Fruit fly (Drosophila melanogaster) whole organism, embryonic: ENCODE results near the gene Cyt-b5-r.

Experiments used
- B-H2 ChIP-seq: fragments of 200-800 bp; sonication (Bioruptor generic); optimal IDR thresholded peaks from 2 replicates; lab custom pipeline; 2018; ENCODE audit warnings: missing biosample characterization, mild to moderate bottlenecking, missing genetic modification characterization
- CG11560 ChIP-seq: fragments of 200-800 bp; sonication (Bioruptor generic); IDR thresholded peaks from 3 replicates; pipeline ENCODE4 v1.3.6; 2022; ENCODE audit warnings: missing biosample characterization, missing genetic modification characterization
- CG11695 ChIP-seq: fragments of 200-800 bp; sonication (Bioruptor generic); IDR thresholded peaks from 3 replicates; pipeline ENCODE4 v1.3.6; 2022; ENCODE audit warnings: missing biosample characterization, missing genetic modification characterization
- CG12236 ChIP-seq: fragments of 200-800 bp; sonication (Bioruptor generic); optimal IDR thresholded peaks from 2 replicates; lab custom pipeline; 2016; ENCODE audit warnings: missing biosample characterization, missing genetic modification characterization
- CG1233 ChIP-seq: fragments of 200-800 bp; sonication (Bioruptor generic); optimal IDR thresholded peaks from 4 replicates; lab custom pipeline; 2018; ENCODE audit warnings: missing biosample characterization, mild to moderate bottlenecking, missing genetic modification characterization
- CG15479 ChIP-seq: fragments of 200-800 bp; sonication (Bioruptor generic); optimal IDR thresholded peaks from 3 replicates; lab custom pipeline; 2019; ENCODE audit warnings: missing biosample characterization, mild to moderate bottlenecking, missing genetic modification characterization, moderate library complexity
- CG2678 ChIP-seq: fragments of 200-800 bp; sonication (Bioruptor generic); optimal IDR thresholded peaks from 3 replicates; lab custom pipeline; 2019; ENCODE audit warnings: missing biosample characterization, mild to moderate bottlenecking, missing genetic modification characterization, moderate library complexity
- CG32767 ChIP-seq: fragments of 200-800 bp; sonication (Bioruptor generic); IDR thresholded peaks from 2 replicates; pipeline ENCODE4 v1.3.6; 2022; ENCODE audit warnings: missing biosample characterization, missing genetic modification characterization
- CG3281 ChIP-seq: fragments of 200-800 bp; sonication (Bioruptor generic); optimal IDR thresholded peaks from 3 replicates; lab custom pipeline; 2017; ENCODE audit warnings: missing biosample characterization, mild to moderate bottlenecking, missing genetic modification characterization
- CG33213 ChIP-seq: fragments of 200-800 bp; sonication (Bioruptor generic); optimal IDR thresholded peaks from 3 replicates; lab custom pipeline; 2016; ENCODE audit warnings: missing biosample characterization, missing genetic modification characterization
- CG3726 ChIP-seq: fragments of 200-800 bp; sonication (Bioruptor generic); IDR thresholded peaks from 3 replicates; pipeline ENCODE4, ENCODE4 v1.3.6; 2022; ENCODE audit warnings: missing biosample characterization, missing genetic modification characterization
- CG5245 ChIP-seq: fragments of 200-800 bp; sonication (Bioruptor generic); optimal IDR thresholded peaks from 3 replicates; lab custom pipeline; 2016; ENCODE audit warnings: missing biosample characterization, missing genetic modification characterization
- CG6254 ChIP-seq: fragments of 200-800 bp; sonication (Bioruptor generic); optimal IDR thresholded peaks from 3 replicates; lab custom pipeline; 2017; ENCODE audit warnings: mild to moderate bottlenecking, missing biosample characterization, missing genetic modification reagents, missing genetic modification characterization
- CG6683 ChIP-seq: fragments of 200-800 bp; sonication (Bioruptor generic); optimal IDR thresholded peaks from 2 replicates; lab custom pipeline; 2017; ENCODE audit warnings: missing biosample characterization, mild to moderate bottlenecking, missing genetic modification characterization, missing genetic modification reagents
- CG6791 ChIP-seq: fragments of 200-800 bp; sonication (Bioruptor generic); IDR thresholded peaks from 3 replicates; pipeline ENCODE4 v1.3.6; 2022; ENCODE audit warnings: missing biosample characterization, missing genetic modification characterization; ENCODE audit not compliant: partially characterized antibody
- CG8290 ChIP-seq, 3 experiments: fragments of 200-800 bp; sonication (Bioruptor generic); optimal IDR thresholded peaks; 2 replicates each; lab custom pipeline; 2016 to 2019; ENCODE audit warnings: missing biosample characterization in 3 of 3, missing genetic modification characterization in 3 of 3, mild to moderate bottlenecking in 2 of 3, moderate library complexity in 1 of 3
- CG8359 ChIP-seq: fragments of 200-800 bp; sonication (Bioruptor generic); optimal IDR thresholded peaks from 2 replicates; lab custom pipeline; 2017; ENCODE audit warnings: missing biosample characterization, mild to moderate bottlenecking, missing genetic modification characterization, borderline replicate concordance
- CG8388 ChIP-seq: fragments of 200-800 bp; sonication (Bioruptor generic); optimal IDR thresholded peaks from 2 replicates; lab custom pipeline; 2019; ENCODE audit warnings: missing biosample characterization, mild to moderate bottlenecking, missing genetic modification characterization, moderate library complexity
- CG9817 ChIP-seq: fragments of 200-800 bp; sonication (Bioruptor generic); optimal IDR thresholded peaks from 2 replicates; lab custom pipeline; 2018; ENCODE audit warnings: missing biosample characterization, mild to moderate bottlenecking, missing genetic modification characterization, moderate library complexity
- CG9932 ChIP-seq: fragments of 200-800 bp; sonication (Bioruptor generic); IDR thresholded peaks from 2 replicates; pipeline ENCODE4 v1.3.6; 2022; ENCODE audit warnings: missing biosample characterization, missing genetic modification characterization
- D ChIP-seq, 2 experiments: fragments of 200-800 bp in 1 of 2; fragments of >200 bp in 1 of 2; sonication (Bioruptor generic) in 1 of 2; optimal IDR thresholded peaks; 2 replicates in 1 of 2; 3 replicates in 1 of 2; lab custom pipeline; 2017; ENCODE audit warnings: mild to moderate bottlenecking in 1 of 2, missing biosample characterization in 1 of 2, missing genetic modification characterization in 1 of 2, missing genetic modification reagents in 1 of 2
- D19A ChIP-seq: fragments of 200-800 bp; optimal IDR thresholded peaks from 3 replicates; lab custom pipeline; 2019; ENCODE audit warnings: missing biosample characterization, mild to moderate bottlenecking, missing genetic modification characterization, moderate library complexity
- Dip2 ChIP-seq: fragments of 200-800 bp; sonication (Bioruptor generic); IDR thresholded peaks from 2 replicates; pipeline ENCODE4 v1.3.6; 2022; ENCODE audit warnings: missing biosample characterization, missing genetic modification characterization
- Dll ChIP-seq: fragments of 200-800 bp; sonication (Bioruptor generic); IDR thresholded peaks from 4 replicates; pipeline ENCODE4 v1.3.6; 2022; ENCODE audit warnings: missing biosample characterization, missing genetic modification characterization; ENCODE audit not compliant: partially characterized antibody
- Dp ChIP-seq: fragments of 200-800 bp; sonication (Bioruptor generic); optimal IDR thresholded peaks from 2 replicates; lab custom pipeline; 2018; ENCODE audit warnings: missing biosample characterization, mild to moderate bottlenecking, missing genetic modification characterization, moderate library complexity
- GATAe ChIP-seq: fragments of 200-800 bp; sonication (Bioruptor generic); conservative IDR thresholded peaks from 2 replicates; pipeline ENCODE4 v1.3.6; 2022; ENCODE audit warnings: missing biosample characterization, missing genetic modification characterization
- Hr51 ChIP-seq, 2 experiments: fragments of 200-800 bp; sonication (Bioruptor generic); optimal IDR thresholded peaks; 2 replicates in 1 of 2; 3 replicates in 1 of 2; lab custom pipeline; 2016 to 2018; ENCODE audit warnings: missing biosample characterization in 2 of 2, missing genetic modification characterization in 2 of 2, mild to moderate bottlenecking in 1 of 2, moderate library complexity in 1 of 2
- NFAT ChIP-seq: fragments of 200-800 bp; sonication (Bioruptor generic); IDR thresholded peaks from 2 replicates; pipeline ENCODE4 v1.3.6; 2022; ENCODE audit warnings: missing biosample characterization, missing genetic modification characterization
- Oli ChIP-seq: fragments of 200-800 bp; sonication (Bioruptor generic); optimal IDR thresholded peaks from 2 replicates; lab custom pipeline; 2018; ENCODE audit warnings: missing biosample characterization, mild to moderate bottlenecking, missing genetic modification characterization, moderate library complexity
- Pdp1 ChIP-seq, 2 experiments: fragments of 200-800 bp; sonication (Bioruptor generic); optimal IDR thresholded peaks; 3 replicates each; lab custom pipeline; 2016; ENCODE audit warnings: missing biosample characterization in 2 of 2, missing genetic modification characterization in 2 of 2, mild to moderate bottlenecking in 1 of 2, moderate library complexity in 1 of 2
- Rfx ChIP-seq: fragments of 200-800 bp; sonication (Bioruptor generic); IDR thresholded peaks from 2 replicates; pipeline ENCODE4 v1.3.6; 2022; ENCODE audit warnings: missing biosample characterization, missing genetic modification characterization
- Sox100B ChIP-seq: fragments of 200-800 bp; sonication (Bioruptor generic); optimal IDR thresholded peaks from 3 replicates; lab custom pipeline; 2018; ENCODE audit warnings: missing biosample characterization, mild to moderate bottlenecking, missing genetic modification characterization
- TFAM ChIP-seq: fragments of 200-800 bp; sonication (Bioruptor generic); optimal IDR thresholded peaks from 2 replicates; lab custom pipeline; 2017; ENCODE audit warnings: missing biosample characterization, missing genetic modification characterization, inconsistent platforms
- aop ChIP-seq: fragments of 200-800 bp; sonication (Bioruptor generic); IDR thresholded peaks from 2 replicates; pipeline ENCODE4 v1.3.6; 2022; ENCODE audit warnings: missing biosample characterization, missing genetic modification characterization
- caup ChIP-seq: fragments of 200-800 bp; sonication (Bioruptor generic); optimal IDR thresholded peaks from 3 replicates; lab custom pipeline; 2017; ENCODE audit warnings: missing biosample characterization, mild to moderate bottlenecking, missing genetic modification characterization, moderate library complexity; ENCODE audit not compliant: severe bottlenecking
- cg ChIP-seq: fragments of 200-800 bp; sonication (Bioruptor generic); optimal IDR thresholded peaks from 3 replicates; lab custom pipeline; 2019; ENCODE audit warnings: missing biosample characterization, mild to moderate bottlenecking, missing genetic modification characterization, moderate library complexity
- croc ChIP-seq: fragments of 200-800 bp; sonication (Bioruptor generic); conservative IDR thresholded peaks from 3 replicates; pipeline ENCODE4 v1.3.6; 2022; ENCODE audit warnings: missing biosample characterization, missing genetic modification characterization
- dmrt99B ChIP-seq: fragments of 200-800 bp; sonication (Bioruptor generic); optimal IDR thresholded peaks from 2 replicates; lab custom pipeline; 2018; ENCODE audit warnings: missing biosample characterization, mild to moderate bottlenecking, missing genetic modification characterization, moderate library complexity
- en ChIP-seq: fragments of 200-800 bp; sonication (Bioruptor generic); optimal IDR thresholded peaks from 2 replicates; lab custom pipeline; 2016; ENCODE audit warnings: missing biosample characterization, missing genetic modification characterization
- gce ChIP-seq: fragments of 200-800 bp; sonication (Bioruptor generic); IDR thresholded peaks from 3 replicates; pipeline ENCODE4 v1.3.6; 2022; ENCODE audit warnings: missing biosample characterization, missing genetic modification characterization
- ken ChIP-seq: fragments of 200-800 bp; sonication (Bioruptor generic); IDR thresholded peaks from 3 replicates; pipeline ENCODE4 v1.3.6; 2022; ENCODE audit warnings: missing biosample characterization, missing genetic modification characterization
- luna ChIP-seq: fragments of 200-800 bp; sonication (Bioruptor generic); optimal IDR thresholded peaks from 2 replicates; lab custom pipeline; 2016; ENCODE audit warnings: missing biosample characterization, missing genetic modification characterization
- pum ChIP-seq: fragments of 200-800 bp; sonication (Bioruptor generic); optimal IDR thresholded peaks from 2 replicates; lab custom pipeline; 2016; ENCODE audit warnings: missing biosample characterization, missing genetic modification characterization
- sd ChIP-seq: fragments of 200-800 bp; sonication (Bioruptor generic); optimal IDR thresholded peaks from 3 replicates; lab custom pipeline; 2018; ENCODE audit warnings: missing biosample characterization, mild to moderate bottlenecking, missing genetic modification characterization, moderate library complexity
- slou ChIP-seq: fragments of 200-800 bp; sonication (Bioruptor generic); optimal IDR thresholded peaks from 3 replicates; lab custom pipeline; 2016; ENCODE audit warnings: missing biosample characterization, missing genetic modification characterization
- tll ChIP-seq, 2 experiments: fragments of 200-800 bp in 1 of 2; fragments of >200 bp in 1 of 2; sonication (Bioruptor generic) in 1 of 2; optimal IDR thresholded peaks; 2 replicates each; lab custom pipeline; 2017 to 2019; ENCODE audit warnings: missing biosample characterization in 2 of 2, missing genetic modification characterization in 2 of 2, mild to moderate bottlenecking in 1 of 2, moderate library complexity in 1 of 2
- trem ChIP-seq: fragments of 200-800 bp; optimal IDR thresholded peaks from 3 replicates; lab custom pipeline; 2019; ENCODE audit warnings: missing biosample characterization, mild to moderate bottlenecking, missing genetic modification characterization, moderate library complexity

Gene Cyt-b5-r

dm6 chr2L:16743055-16743805 is 47.3 kb downstream of the Cyt-b5-r start, which contains the start of the genes LSm7 and BuGZ (continued):
- TF ChIP-seq Dip2 (GFP tag; lab: Robert Waterston, UW) = no peak
- no peak for TF ChIP-seq CG9817
- peak; percentile 59 for TF ChIP-seq Rfx
- no peak for TF ChIP-seq Oli (tag; lab: Kevin White, UChicago)
- TF ChIP-seq croc (GFP tag; lab: Robert Waterston, UW) = no peak
- peak; percentile 14 to 77 for TF ChIP-seq Pdp1 (GFP tag; optimal IDR thresholded peaks at IDR 0.05; lab: Kevin White, UChicago)
- peak; percentile 29 for TF ChIP-seq CG8290 (GFP tag; optimal IDR thresholded peaks at IDR 0.05; lab: Kevin White, UChicago)
- TF ChIP-seq CG8290 (tag; optimal IDR thresholded peaks at IDR 0.05; lab: Kevin White, UChicago) = no peak
- TF ChIP-seq CG6791 (GFP tag; lab: Robert Waterston, UW) = no peak
- TF ChIP-seq CG9932 (GFP tag; lab: Robert Waterston, UW) = no peak
- peak; percentile 17 for TF ChIP-seq CG5245 (GFP tag; lab: Kevin White, UChicago)
- TF ChIP-seq dmrt99B (tag; lab: Kevin White, UChicago) = no peak
- peak in 1 of 2 experiments; percentile 10 for TF ChIP-seq Hr51 (GFP tag; optimal IDR thresholded peaks at IDR 0.05; lab: Kevin White, UChicago)
- TF ChIP-seq CG32767 (GFP tag; lab: Robert Waterston, UW) = peak; percentile 80
- no peak for TF ChIP-seq sd
- TF ChIP-seq caup (GFP tag; lab: Kevin White, UChicago) = peak; percentile 46
- peak; percentile 92 for TF ChIP-seq trem (tag; lab: Kevin White, UChicago)
- no peak for TF ChIP-seq TFAM
- no peak for TF ChIP-seq B-H2 (GFP tag; lab: Kevin White, UChicago)
- TF ChIP-seq CG6683 (GFP tag; lab: Kevin White, UChicago) = no peak
- TF ChIP-seq D (optimal IDR thresholded peaks at IDR 0.05; lab: Kevin White, UChicago) = no peak
- peak; percentile 29 for TF ChIP-seq D (GFP tag; optimal IDR thresholded peaks at IDR 0.05; lab: Kevin White, UChicago)
- peak; percentile 78 for TF ChIP-seq Dll (GFP tag; lab: Robert Waterston, UW)
- peak; percentile 80; the same call in 2 of the 3 replicates for TF ChIP-seq CG11560
- peak; percentile 25 for TF ChIP-seq CG1233 (GFP tag; lab: Kevin White, UChicago)
- TF ChIP-seq CG8359 = no peak
- no peak for TF ChIP-seq tll (GFP tag; optimal IDR thresholded peaks at IDR 0.05; lab: Kevin White, UChicago)
- TF ChIP-seq gce (GFP tag; lab: Robert Waterston, UW) = no peak
- TF ChIP-seq CG2678 (tag; lab: Kevin White, UChicago) = no peak
- peak; percentile 36 for TF ChIP-seq CG8388 (GFP tag; lab: Kevin White, UChicago)
- TF ChIP-seq CG3281 = no peak
- TF ChIP-seq NFAT (GFP tag; lab: Robert Waterston, UW) = no peak; the same call in 1 of the 2 replicates
- no peak for TF ChIP-seq GATAe (GFP tag; lab: Robert Waterston, UW)
- TF ChIP-seq slou (GFP tag; lab: Kevin White, UChicago) = peak; percentile 23
- no peak for TF ChIP-seq D19A (tag; lab: Kevin White, UChicago)
- TF ChIP-seq ken (GFP tag; lab: Robert Waterston, UW) = no peak
- TF ChIP-seq pum = no peak
- no peak for TF ChIP-seq luna (GFP tag; lab: Kevin White, UChicago)
- peak; percentile 19 for TF ChIP-seq CG6254
- TF ChIP-seq CG33213 (GFP tag; lab: Kevin White, UChicago) = peak; percentile 58
- TF ChIP-seq CG12236 (GFP tag; lab: Kevin White, UChicago) = no peak
- no peak for TF ChIP-seq aop (GFP tag; lab: Robert Waterston, UW)
- peak; percentile 92 for TF ChIP-seq cg
- no peak for TF ChIP-seq CG15479 (GFP tag; lab: Kevin White, UChicago)
- TF ChIP-seq Sox100B (GFP tag; lab: Kevin White, UChicago) = no peak
- TF ChIP-seq CG11695 (GFP tag; lab: Robert Waterston, UW) = no peak
- TF ChIP-seq Dp (GFP tag; lab: Kevin White, UChicago) = peak; percentile 61
- TF ChIP-seq en (GFP tag; lab: Kevin White, UChicago) = no peak
- TF ChIP-seq CG3726 = no peak
